Worm (Caenorhabditis elegans) whole organism, L4 larva: ENCODE measurements around the gene tomm-20.

Experiments
- F49E8.2 ChIP-seq: sonication (generic microtip); optimal IDR thresholded peaks from 2 replicates; lab custom pipeline; 2016; ENCODE audit warnings: missing compliant biosample characterization, mild to moderate bottlenecking, missing genetic modification characterization, borderline replicate concordance
- T26A8.4 ChIP-seq: fragments of 200-800 bp; sonication (Bioruptor generic); IDR thresholded peaks from 2 replicates; pipeline ENCODE4 v1.3.6; 2022; ENCODE audit warnings: missing genetic modification characterization, missing compliant biosample characterization
- aly-2 ChIP-seq: sonication (generic microtip); optimal IDR thresholded peaks from 2 replicates; lab custom pipeline; 2018; ENCODE audit warnings: missing biosample characterization, missing genetic modification characterization
- ces-1 ChIP-seq: fragments of 150-350 bp; sonication (generic microtip); optimal IDR thresholded peaks from 4 replicates; lab custom pipeline; 2014; ENCODE audit warnings: missing biosample characterization, missing genetic modification reagents, missing genetic modification characterization
- fkh-10 ChIP-seq: fragments of 150-350 bp; optimal IDR thresholded peaks from 2 replicates; lab custom pipeline; 2014; ENCODE audit warnings: missing biosample characterization, missing genetic modification reagents, missing genetic modification characterization
- fos-1 ChIP-seq: fragments of 150-350 bp; optimal IDR thresholded peaks from 2 replicates; lab custom pipeline; 2014; ENCODE audit warnings: missing biosample characterization, missing genetic modification characterization
- lin-15B ChIP-seq: fragments of 150-350 bp; sonication (generic microtip); optimal IDR thresholded peaks from 3 replicates; lab custom pipeline; 2014; ENCODE audit warnings: missing biosample characterization, missing genetic modification characterization
- mes-2 ChIP-seq: sonication (generic microtip); optimal IDR thresholded peaks from 2 replicates; lab custom pipeline; 2016; ENCODE audit warnings: missing genotype, mild to moderate bottlenecking, missing genetic modification characterization, missing compliant biosample characterization; ENCODE audit not compliant: poor library complexity, severe bottlenecking
- nhr-237 ChIP-seq: sonication (generic microtip); optimal IDR thresholded peaks from 2 replicates; lab custom pipeline; 2017; ENCODE audit warnings: missing biosample characterization, missing genetic modification characterization
- nhr-42 ChIP-seq: fragments of 200-800 bp; sonication (Bioruptor generic); IDR thresholded peaks from 2 replicates; pipeline ENCODE4 v1.3.6; 2022; ENCODE audit warnings: missing genetic modification characterization, missing compliant biosample characterization
- nhr-6 ChIP-seq: fragments of 150-350 bp; optimal IDR thresholded peaks from 2 replicates; lab custom pipeline; 2014; ENCODE audit warnings: missing biosample characterization, missing genetic modification characterization
- nhr-77 ChIP-seq: fragments of 150-350 bp; optimal IDR thresholded peaks from 2 replicates; lab custom pipeline; 2014; ENCODE audit warnings: missing biosample characterization, missing genetic modification characterization
- pqm-1 ChIP-seq: sonication (generic microtip); optimal IDR thresholded peaks from 2 replicates; lab custom pipeline; 2017; ENCODE audit warnings: missing biosample characterization, missing genetic modification characterization
- unc-130 ChIP-seq: sonication (generic microtip); optimal IDR thresholded peaks from 2 replicates; lab custom pipeline; 2016; ENCODE audit warnings: missing genetic modification reagents, missing genetic modification characterization, missing compliant biosample characterization

DNA sequence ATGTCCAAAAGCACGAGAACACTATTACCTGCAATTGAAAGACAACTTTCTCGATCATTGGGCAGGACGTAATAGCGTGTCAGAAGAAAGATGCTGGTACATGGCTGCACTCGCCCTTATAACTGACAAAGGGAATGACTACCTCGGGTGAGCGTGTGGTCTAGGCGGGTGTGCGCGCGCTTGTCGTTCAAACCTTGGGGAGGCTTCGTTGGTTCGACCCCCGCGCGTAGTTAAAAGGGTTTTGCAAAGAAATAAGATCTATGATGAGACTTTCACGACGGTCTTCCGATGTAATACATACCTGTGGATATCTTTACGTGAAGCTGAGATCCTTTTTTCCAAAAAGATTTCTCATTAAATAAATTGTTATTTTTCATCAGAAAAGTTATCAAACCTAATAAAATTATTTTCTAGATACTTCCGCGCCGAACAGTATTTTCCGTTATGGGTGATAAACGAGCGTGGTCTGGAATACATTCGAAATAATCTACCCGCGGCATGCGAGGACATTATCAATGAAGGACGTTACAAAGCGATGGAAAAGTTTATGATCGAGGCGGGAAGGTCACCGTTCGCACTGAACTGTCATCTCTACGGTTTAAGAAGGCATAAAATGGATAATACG lies 39.7 kb downstream of the tomm-20 start:
- TF ChIP-seq fos-1 (tag; lab: Kevin White, UChicago) (no peak), mes-2 (tag; lab: Kevin White, UChicago) (peak; percentile 95), T26A8.4 (peak; percentile 98), fkh-10 (GFP tag; lab: Kevin White, UChicago) (peak; percentile 60), nhr-237 (tag; lab: Kevin White, UChicago) (no peak), unc-130 (GFP tag; lab: Kevin White, UChicago) (peak; percentile 83), lin-15B (tag; lab: Kevin White, UChicago) (no peak), F49E8.2 (tag; lab: Kevin White, UChicago) (peak; percentile 95), aly-2 (tag; lab: Kevin White, UChicago) (peak; percentile 94), nhr-42 (GFP tag; lab: Robert Waterston, UW) (peak; percentile 96), nhr-6 (tag; lab: Kevin White, UChicago) (peak; percentile 91), ces-1 (GFP tag; lab: Kevin White, UChicago) (peak; percentile 55), pqm-1 (tag; lab: Kevin White, UChicago) (no peak), nhr-77 (tag; lab: Kevin White, UChicago) (peak; percentile 75)
